Fruit fly (Drosophila melanogaster) whole organism, embryonic: Measurements from ENCODE around the gene TpnC25D.

ENCODE experiments used
- CG10267 ChIP-seq: fragments of 200-800 bp; sonication (Bioruptor generic); optimal IDR thresholded peaks from 2 replicates; lab custom pipeline; 2018; ENCODE audit warnings: missing biosample characterization, mild to moderate bottlenecking, missing genetic modification characterization, moderate library complexity
- CG1602 ChIP-seq: fragments of 200-800 bp; sonication (Bioruptor generic); optimal IDR thresholded peaks from 3 replicates; lab custom pipeline; 2016; ENCODE audit warnings: missing biosample characterization, missing genetic modification characterization
- CG30403 ChIP-seq: fragments of 200-800 bp; sonication (Bioruptor generic); optimal IDR thresholded peaks from 3 replicates; lab custom pipeline; 2016; ENCODE audit warnings: missing biosample characterization, missing genetic modification characterization
- CG3726 ChIP-seq: fragments of 200-800 bp; sonication (Bioruptor generic); IDR thresholded peaks from 3 replicates; pipeline ENCODE4, ENCODE4 v1.3.6; 2022; ENCODE audit warnings: missing biosample characterization, missing genetic modification characterization
- CG4854 ChIP-seq: fragments of 200-800 bp; sonication (Bioruptor generic); optimal IDR thresholded peaks from 2 replicates; lab custom pipeline; 2016; ENCODE audit warnings: missing biosample characterization, missing genetic modification characterization, inconsistent platforms
- CG8944 ChIP-seq: fragments of 200-800 bp; sonication (Bioruptor generic); optimal IDR thresholded peaks from 3 replicates; lab custom pipeline; 2016; ENCODE audit warnings: missing biosample characterization, missing genetic modification characterization
- Camta ChIP-seq: fragments of 200-800 bp; sonication (Bioruptor generic); optimal IDR thresholded peaks from 2 replicates; lab custom pipeline; 2016; ENCODE audit warnings: missing biosample characterization, missing genetic modification characterization
- Dp ChIP-seq: fragments of 200-800 bp; sonication (Bioruptor generic); optimal IDR thresholded peaks from 2 replicates; lab custom pipeline; 2018; ENCODE audit warnings: missing biosample characterization, mild to moderate bottlenecking, missing genetic modification characterization, moderate library complexity
- Sox100B ChIP-seq: fragments of 200-800 bp; sonication (Bioruptor generic); optimal IDR thresholded peaks from 3 replicates; lab custom pipeline; 2018; ENCODE audit warnings: missing biosample characterization, mild to moderate bottlenecking, missing genetic modification characterization
- pita ChIP-seq: fragments of 200-800 bp; sonication (Bioruptor generic); optimal IDR thresholded peaks from 2 replicates; lab custom pipeline; 2017; ENCODE audit warnings: missing biosample characterization, mild to moderate bottlenecking, missing genetic modification characterization
- sima ChIP-seq: fragments of 200-800 bp; sonication (Bioruptor generic); optimal IDR thresholded peaks from 2 replicates; lab custom pipeline; 2016; ENCODE audit warnings: missing biosample characterization, missing genetic modification characterization

- no peak for TF ChIP-seq CG4854 (GFP tag; lab: Kevin White, UChicago)
- no peak for TF ChIP-seq Camta (GFP tag; lab: Kevin White, UChicago)
- no peak for TF ChIP-seq Sox100B (GFP tag; lab: Kevin White, UChicago)
- no peak for TF ChIP-seq CG3726 (GFP tag; lab: Robert Waterston, UW)
- no peak for TF ChIP-seq Dp
- no peak for TF ChIP-seq CG1602
- no peak for TF ChIP-seq CG8944
- TF ChIP-seq sima (GFP tag; lab: Kevin White, UChicago) = no peak
- TF ChIP-seq CG10267 (tag; lab: Kevin White, UChicago) = no peak
- TF ChIP-seq pita (GFP tag; lab: Kevin White, UChicago) = no peak
- no peak for TF ChIP-seq CG30403 (GFP tag; lab: Kevin White, UChicago)
These were observed 19.8 kb upstream of the TpnC25D start for dm6 chr2L:5196684-5197083.
